Worm (Caenorhabditis elegans) whole organism, mixed stage, embryonic: Measurements from ENCODE around the gene nbs-1.
A peak's percentile ranks its signal among the peaks of the same experiment; 100 is the strongest.

ENCODE experiments used
- bed-3 ChIP-seq: fragments of 200-800 bp; sonication (Bioruptor generic); optimal IDR thresholded peaks from 3 replicates; lab custom pipeline; 2018; ENCODE audit warnings: mild to moderate bottlenecking, missing genetic modification characterization, moderate library complexity, missing compliant biosample characterization
- ces-1 ChIP-seq: fragments of 150-350 bp; optimal IDR thresholded peaks from 2 replicates; lab custom pipeline; 2014; ENCODE audit warnings: missing biosample characterization, missing genetic modification reagents, missing genetic modification characterization

DNA sequence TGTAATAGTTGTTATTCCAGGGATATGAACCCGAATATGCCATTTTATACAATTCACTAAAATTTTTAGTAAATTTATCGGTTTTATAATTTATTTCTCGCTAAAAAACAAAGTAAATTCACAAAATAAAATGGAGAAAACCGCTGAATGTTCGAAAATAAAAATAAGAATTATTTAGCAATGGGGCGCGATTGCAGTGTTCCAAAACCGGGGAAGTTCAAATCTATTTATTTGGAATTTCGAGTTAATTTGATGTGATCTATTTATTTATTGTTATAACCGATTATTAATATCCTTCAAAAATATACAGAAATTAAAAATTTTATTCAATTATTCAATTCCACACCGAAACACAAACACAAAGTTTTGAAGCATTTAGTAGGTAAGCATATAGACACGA, 36.3 kb upstream of the nbs-1 start, which contains the start of gene F40F8.11:
- no peak for TF ChIP-seq bed-3 (GFP tag; lab: Kevin White, UChicago)
- TF ChIP-seq ces-1 (GFP tag; lab: Kevin White, UChicago), result peak; percentile 6
